Worm (Caenorhabditis elegans): Measurements from ENCODE around the gene vap-1.
A peak's percentile ranks its signal among the peaks of the same experiment; 100 is the strongest.

Gene vap-1

ce11 chrX:17428803-17429202 is 32.4 kb upstream of the vap-1 start, which contains the start of gene pbo-6:
Gene pbo-6 (plus strand): TSS chrX:17429042.
- no peak for TF ChIP-seq mdt-29 (GFP tag; IDR thresholded peaks at IDR 0.05)
- TF ChIP-seq fkh-10 (GFP tag; optimal IDR thresholded peaks at IDR 0.05), result no peak
- no peak for TF ChIP-seq nhr-25 (tag; optimal IDR thresholded peaks at IDR 0.05; ENCODE audit: borderline replicate concordance, insufficient read depth)
- TF ChIP-seq lin-15B (tag; optimal IDR thresholded peaks at IDR 0.05), result no peak
- TF ChIP-seq hlh-30 (tag; optimal IDR thresholded peaks at IDR 0.05; ENCODE audit: insufficient read depth), result no peak
- TF ChIP-seq nhr-76 (tag; optimal IDR thresholded peaks at IDR 0.05), result no peak
- TF ChIP-seq daf-19 (GFP tag; conservative IDR thresholded peaks at IDR 0.05), result no peak
- no peak for TF ChIP-seq T26A8.4 (GFP tag; IDR thresholded peaks at IDR 0.05)
- TF ChIP-seq lim-7 (GFP tag; IDR thresholded peaks at IDR 0.05), result no peak
- no peak for TF ChIP-seq mep-1 (tag; optimal IDR thresholded peaks at IDR 0.05)
- TF ChIP-seq skn-1 (tag; optimal IDR thresholded peaks at IDR 0.05), result no peak

DNA sequence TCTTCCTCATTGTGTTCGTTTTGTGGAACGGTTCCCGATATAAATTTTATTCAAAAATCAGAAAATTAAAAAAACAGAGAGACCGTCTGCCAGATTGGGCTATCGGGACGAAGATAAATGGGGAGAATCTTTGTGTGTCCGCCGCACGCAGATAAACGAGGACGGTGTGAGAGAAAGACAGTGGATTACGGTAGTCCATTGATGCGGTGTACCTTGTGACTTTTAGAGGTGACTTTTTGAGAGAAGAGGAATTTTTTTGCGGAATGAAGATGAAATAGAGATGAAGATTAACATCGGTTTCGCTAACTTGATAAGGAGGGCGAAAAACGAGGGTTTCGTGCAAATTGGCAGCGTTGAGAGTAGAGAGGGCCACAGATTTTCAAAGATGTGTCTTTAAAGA is 31.4 kb upstream of the vap-1 start:
- TF ChIP-seq nhr-28 (tag; optimal IDR thresholded peaks at IDR 0.05), result peak; percentile 70
- TF ChIP-seq dpl-1 (GFP tag; optimal IDR thresholded peaks at IDR 0.05), result no peak
- TF ChIP-seq hlh-30 (tag; optimal IDR thresholded peaks at IDR 0.05; ENCODE audit: insufficient read depth), result peak; percentile 62
- no peak for TF ChIP-seq ztf-7 (tag; optimal IDR thresholded peaks at IDR 0.05)
- no peak for TF ChIP-seq R02D3.7 (tag; optimal IDR thresholded peaks at IDR 0.05)
- peak; percentile 43 for TF ChIP-seq mep-1 (tag; optimal IDR thresholded peaks at IDR 0.05)
- no peak for TF ChIP-seq nhr-48 (tag; optimal IDR thresholded peaks at IDR 0.05)
- no peak for TF ChIP-seq Y75B8A.6 (GFP tag; IDR thresholded peaks at IDR 0.05)
- TF ChIP-seq mdt-29 (GFP tag; IDR thresholded peaks at IDR 0.05), result no peak
- TF ChIP-seq hmg-1.1 (GFP tag; IDR thresholded peaks at IDR 0.05), result no peak
- no peak for TF ChIP-seq F44E2.7 (GFP tag; IDR thresholded peaks at IDR 0.05)
- no peak for TF ChIP-seq ama-1 (optimal IDR thresholded peaks at IDR 0.05)
- TF ChIP-seq mdl-1 (tag; optimal IDR thresholded peaks at IDR 0.05), result peak in 1 of 2 experiments; percentile 11
- TF ChIP-seq nhr-76 (tag; optimal IDR thresholded peaks at IDR 0.05), result no peak
- no peak for TF ChIP-seq php-3 (GFP tag; IDR thresholded peaks at IDR 0.05)
- TF ChIP-seq egl-43 (GFP tag; IDR thresholded peaks at IDR 0.05), result no peak
- TF ChIP-seq dmd-9 (GFP tag; IDR thresholded peaks at IDR 0.05), result no peak
- TF ChIP-seq lsy-2 (tag; optimal IDR thresholded peaks at IDR 0.05), result peak in 1 of 2 experiments; percentile 79
- TF ChIP-seq madf-9 (GFP tag; conservative IDR thresholded peaks at IDR 0.05), result no peak
- no peak for TF ChIP-seq F49E8.2 (tag; optimal IDR thresholded peaks at IDR 0.05; ENCODE audit: borderline replicate concordance)
- TF ChIP-seq ctbp-1 (GFP tag; IDR thresholded peaks at IDR 0.05), result no peak
- peak in 1 of 2 experiments; percentile 98 for TF ChIP-seq unc-62 (GFP tag; optimal IDR thresholded peaks at IDR 0.05 in 1 of 2)
- no peak for TF ChIP-seq unc-62 (tag; optimal IDR thresholded peaks at IDR 0.05)
- TF ChIP-seq zfp-2 (tag; optimal IDR thresholded peaks at IDR 0.05), result no peak
- TF ChIP-seq egl-27 (tag; optimal IDR thresholded peaks at IDR 0.05), result no peak
- peak; percentile 61 for TF ChIP-seq hlh-11 (tag; optimal IDR thresholded peaks at IDR 0.05)

ce11 chrX:17426712-17427111 is 30.4 kb upstream of the vap-1 start:
- TF ChIP-seq tag-97 (GFP tag; IDR thresholded peaks at IDR 0.05) (no peak), attf-4 (tag; optimal IDR thresholded peaks at IDR 0.05) (no peak), nhr-28 (tag; optimal IDR thresholded peaks at IDR 0.05) (peak; percentile 17), ces-1 (GFP tag; optimal IDR thresholded peaks at IDR 0.05) (no peak), ceh-44 (GFP tag; IDR thresholded peaks at IDR 0.05) (no peak), ceh-62 (tag; optimal IDR thresholded peaks at IDR 0.05) (no peak), ceh-20 (GFP tag; IDR thresholded peaks at IDR 0.05) (peak; percentile 45; the same call in 1 of the 2 replicates), zip-11 (GFP tag; IDR thresholded peaks at IDR 0.05) (no peak), nhr-77 (tag; optimal IDR thresholded peaks at IDR 0.05) (no peak), zip-2 (tag; optimal IDR thresholded peaks at IDR 0.05) (no peak), dve-1 (tag; optimal IDR thresholded peaks at IDR 0.05; ENCODE audit: insufficient read depth) (no peak), mep-1 (tag; optimal IDR thresholded peaks at IDR 0.05) (no peak), nhr-25 (tag; optimal IDR thresholded peaks at IDR 0.05; ENCODE audit: borderline replicate concordance, insufficient read depth) (peak; percentile 11), ctbp-1 (GFP tag; IDR thresholded peaks at IDR 0.05) (no peak), mxl-3 (GFP tag; optimal IDR thresholded peaks at IDR 0.05) (no peak)
